Worm (Caenorhabditis elegans) whole organism, midembryonic: ENCODE measurements around the gene nol-9.

ENCODE experiments used
- cog-1 ChIP-seq: sonication (generic microtip); optimal IDR thresholded peaks from 2 replicates; lab custom pipeline; 2016; ENCODE audit warnings: missing genetic modification characterization, missing compliant biosample characterization
- klf-2 ChIP-seq: fragments of 200-800 bp; sonication (Bioruptor generic); conservative IDR thresholded peaks from 2 replicates; pipeline ENCODE4 v1.3.6; 2022; ENCODE audit warnings: missing genetic modification reagents, missing genetic modification characterization, missing compliant biosample characterization

DNA sequence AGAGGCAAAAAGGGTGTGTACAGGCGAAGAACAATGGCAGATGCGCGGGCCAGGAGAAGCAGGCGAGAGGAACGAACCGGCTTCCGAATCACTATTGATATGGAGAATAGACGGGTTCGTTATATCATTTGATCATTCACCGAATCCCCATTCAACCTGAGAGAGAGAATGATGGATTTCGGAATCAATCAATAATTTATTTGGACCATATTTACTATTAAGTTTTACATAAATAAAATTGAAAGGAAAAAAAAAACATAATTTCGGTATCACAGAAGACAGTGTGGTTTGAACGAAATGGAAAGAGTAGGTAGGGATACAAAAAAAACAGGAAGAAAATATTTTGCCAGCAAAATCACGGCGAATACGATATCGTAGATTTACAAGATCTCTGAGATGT lies 23.0 kb downstream of the nol-9 start, which contains the start of gene mam-3:
- TF ChIP-seq klf-2 (GFP tag; lab: Robert Waterston, UW) (no peak), cog-1 (no peak)
